Worm (Caenorhabditis elegans): ENCODE measurements around the gene K10D2.5.

DNA sequence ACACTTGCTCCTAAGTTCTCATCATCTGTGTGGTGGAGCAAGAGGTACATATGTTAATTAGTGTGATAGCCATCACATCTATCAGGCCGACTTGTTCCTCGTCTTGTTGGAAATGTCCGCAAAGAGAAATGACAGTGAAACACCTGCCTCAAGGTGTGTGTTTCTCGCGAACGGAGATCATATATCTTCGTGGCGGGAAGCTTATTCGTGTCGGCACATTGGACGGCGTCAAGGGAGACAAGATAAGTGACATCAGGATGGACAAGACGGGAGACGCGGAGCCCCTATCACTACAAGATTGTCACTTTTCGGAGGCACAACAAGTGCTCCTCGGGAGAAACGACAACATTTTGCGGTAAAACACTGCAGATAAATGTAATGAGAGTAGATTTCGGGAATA, 32.8 kb upstream of the K10D2.5 start:
- TF ChIP-seq unc-62 (GFP tag; optimal IDR thresholded peaks at IDR 0.05) (no peak), egl-27 (tag; optimal IDR thresholded peaks at IDR 0.05) (no peak), fos-1 (tag; optimal IDR thresholded peaks at IDR 0.05) (no peak)
